Worm (Caenorhabditis elegans) whole organism, mixed stage, embryonic: ENCODE measurements around the gene pde-2.

Source experiments
- ceh-83 ChIP-seq: fragments of 200-800 bp; sonication (Bioruptor generic); optimal IDR thresholded peaks from 2 replicates; lab custom pipeline; 2018; ENCODE audit warnings: mild to moderate bottlenecking, missing genetic modification characterization, missing compliant biosample characterization
- nhr-237 ChIP-seq: fragments of 150-350 bp; optimal IDR thresholded peaks from 2 replicates; lab custom pipeline; 2014; ENCODE audit warnings: missing biosample characterization, missing genetic modification characterization
- pha-4 ChIP-seq: fragments of 150-350 bp; optimal IDR thresholded peaks from 2 replicates; lab custom pipeline; 2018; ENCODE audit warnings: missing biosample characterization, missing genetic modification reagents, missing genetic modification characterization

ce11 chrIII:8933696-8934095 is 48.0 kb downstream of the pde-2 start:
- TF ChIP-seq ceh-83 (GFP tag; lab: Kevin White, UChicago) (no peak), pha-4 (tag; lab: Kevin White, UChicago) (no peak), nhr-237 (no peak)
